In genomic region chr3L:11021958-11022357, dm6 we compare ENCODE assay signal across 5 fruit fly cellular contexts.
TF ChIP-seq lines count a peak whose summit lies in the region.

No protein-coding gene starts in this region.

- no peak for TF ChIP-seq CTCF in whole organism, embryonic (GFP tag; optimal IDR thresholded peaks at IDR 0.05; lab: Kevin White, UChicago)

TF ChIP-seq in whole organism, 6 proteins besides CTCF, POLR2A, EP300 and RAD21:
- TF ChIP-seq psq (optimal IDR thresholded peaks at IDR 0.05; lab: Kevin White, UChicago): no peak
- TF ChIP-seq Dll (optimal IDR thresholded peaks at IDR 0.05; lab: Kevin White, UChicago): peak; percentile 19

TF ChIP-seq in whole organism, embryonic, 481 proteins besides CTCF, POLR2A, EP300 and RAD21:
- TF ChIP-seq HmgD (GFP tag; optimal IDR thresholded peaks at IDR 0.05; lab: Kevin White, UChicago) (no peak), CG1024 (GFP tag; IDR thresholded peaks at IDR 0.05; lab: Robert Waterston, UW) (no peak), bsh (GFP tag; optimal IDR thresholded peaks at IDR 0.05; lab: Kevin White, UChicago) (peak in 1 of 2 experiments; percentile 7), hbn (GFP tag; IDR thresholded peaks at IDR 0.05; lab: Robert Waterston, UW; ENCODE audit: partially characterized antibody) (no peak), Stat92E (GFP tag; optimal IDR thresholded peaks at IDR 0.05; lab: Kevin White, UChicago) (no peak), nom (GFP tag; optimal IDR thresholded peaks at IDR 0.05; lab: Kevin White, UChicago) (peak; percentile 3), Dfd (GFP tag; optimal IDR thresholded peaks at IDR 0.05; lab: Kevin White, UChicago) (peak in 1 of 2 experiments; percentile 34), CG11456 (GFP tag; IDR thresholded peaks at IDR 0.05; lab: Robert Waterston, UW) (no peak)

TF ChIP-seq in whole organism, prepupa, 60 proteins besides CTCF, POLR2A, EP300 and RAD21:
- no peak for TF ChIP-seq CG3032 (tag; optimal IDR thresholded peaks at IDR 0.05; lab: Kevin White, UChicago)
- TF ChIP-seq CG6808 (GFP tag; optimal IDR thresholded peaks at IDR 0.05; lab: Kevin White, UChicago): peak; percentile 32
- peak; percentile 28 for TF ChIP-seq svp (GFP tag; lab: Kevin White, UChicago)
- no peak for TF ChIP-seq topi (GFP tag; optimal IDR thresholded peaks at IDR 0.05; lab: Kevin White, UChicago)
- TF ChIP-seq ss (GFP tag; optimal IDR thresholded peaks at IDR 0.05; lab: Kevin White, UChicago): peak in 1 of 2 experiments; percentile 34
- peak; percentile 39 for TF ChIP-seq dsx (GFP tag; optimal IDR thresholded peaks at IDR 0.05; lab: Kevin White, UChicago; ENCODE audit: poor library complexity, severe bottlenecking)
- 0 out of 3 replicates have a peak, but pooled peaks have one; percentile 3 for TF ChIP-seq eg (GFP tag; IDR thresholded peaks at IDR 0.05; lab: Robert Waterston, UW)
- peak; percentile 30 for TF ChIP-seq CG6854 (GFP tag; optimal IDR thresholded peaks at IDR 0.05; lab: Kevin White, UChicago)

TF ChIP-seq in whole organism, pupa, 21 proteins besides CTCF, POLR2A, EP300 and RAD21:
- TF ChIP-seq CG17806 (tag; optimal IDR thresholded peaks at IDR 0.05; lab: Kevin White, UChicago) (no peak), CG9948 (tag; optimal IDR thresholded peaks at IDR 0.05; lab: Kevin White, UChicago) (no peak), EcR (GFP tag; optimal IDR thresholded peaks at IDR 0.05; lab: Kevin White, UChicago) (peak; percentile 51), CG4496 (GFP tag; IDR thresholded peaks at IDR 0.05; lab: Robert Waterston, UW) (0 out of 3 replicates have a peak, but pooled peaks have one; percentile 27), rn (GFP tag; IDR thresholded peaks at IDR 0.05; lab: Robert Waterston, UW) (no peak), CG8301 (tag; optimal IDR thresholded peaks at IDR 0.05; lab: Kevin White, UChicago) (no peak), Ets98B (GFP tag; IDR thresholded peaks at IDR 0.05; lab: Robert Waterston, UW) (no peak), fd96Ca (GFP tag; IDR thresholded peaks at IDR 0.05; lab: Robert Waterston, UW) (0 out of 3 replicates have a peak, but pooled peaks have one; percentile 5), CG10348 (GFP tag; IDR thresholded peaks at IDR 0.05; lab: Robert Waterston, UW) (0 out of 2 replicates have a peak, but pooled peaks have one; percentile 26), CG13204 (GFP tag; optimal IDR thresholded peaks at IDR 0.05; lab: Kevin White, UChicago) (peak; percentile 87), CG12605 (GFP tag; IDR thresholded peaks at IDR 0.05; lab: Robert Waterston, UW) (no peak), CG8159 (tag; optimal IDR thresholded peaks at IDR 0.05; lab: Kevin White, UChicago) (no peak), Pif1A (GFP tag; optimal IDR thresholded peaks at IDR 0.05; lab: Kevin White, UChicago) (no peak)

TF ChIP-seq in whole organism, wandering third instar larva, 38 proteins besides CTCF, POLR2A, EP300 and RAD21:
- TF ChIP-seq jim (GFP tag; optimal IDR thresholded peaks at IDR 0.05; lab: Kevin White, UChicago) (no peak), Dfd (GFP tag; optimal IDR thresholded peaks at IDR 0.05; lab: Kevin White, UChicago) (peak; percentile 58)
